Worm (Caenorhabditis elegans) whole organism, L3 larva: ENCODE results near the gene brp-1.

Source experiments
- aly-2 ChIP-seq: fragments of 150-350 bp; optimal IDR thresholded peaks from 2 replicates; lab custom pipeline; 2014; ENCODE audit warnings: missing biosample characterization, missing genetic modification characterization
- ama-1 ChIP-seq: fragments of 150-350 bp; optimal IDR thresholded peaks from 2 replicates; lab custom pipeline; 2018
- ceh-16 ChIP-seq: sonication (generic microtip); optimal IDR thresholded peaks from 2 replicates; lab custom pipeline; 2017; ENCODE audit warnings: missing biosample characterization, missing genetic modification characterization
- ceh-28 ChIP-seq: fragments of 150-350 bp; optimal IDR thresholded peaks from 2 replicates; lab custom pipeline; 2014; ENCODE audit warnings: missing biosample characterization, missing genetic modification reagents, missing genetic modification characterization
- ceh-82 ChIP-seq: fragments of 150-350 bp; optimal IDR thresholded peaks from 2 replicates; lab custom pipeline; 2014; ENCODE audit warnings: missing biosample characterization, missing genetic modification characterization
- ceh-9 ChIP-seq: sonication (generic microtip); optimal IDR thresholded peaks from 2 replicates; lab custom pipeline; 2018; ENCODE audit warnings: missing biosample characterization, missing genetic modification characterization
- egl-27 ChIP-seq: sonication (generic microtip); optimal IDR thresholded peaks from 4 replicates; lab custom pipeline; 2017; ENCODE audit warnings: missing biosample characterization, missing genetic modification reagents, missing genetic modification characterization
- egl-5 ChIP-seq: fragments of 150-350 bp; optimal IDR thresholded peaks from 2 replicates; lab custom pipeline; 2017; ENCODE audit warnings: missing biosample characterization, missing genetic modification reagents, missing genetic modification characterization, inconsistent platforms
- elt-1 ChIP-seq: fragments of 150-350 bp; optimal IDR thresholded peaks from 2 replicates; lab custom pipeline; 2014; ENCODE audit warnings: missing biosample characterization, missing genetic modification characterization
- elt-2 ChIP-seq: sonication (generic microtip); optimal IDR thresholded peaks from 2 replicates; lab custom pipeline; 2016; ENCODE audit warnings: missing genetic modification reagents, mild to moderate bottlenecking, missing genetic modification characterization, missing compliant biosample characterization
- elt-3 ChIP-seq, 3 experiments: fragments of 150-350 bp in 1 of 3; sonication (generic microtip) in 2 of 3; optimal IDR thresholded peaks; 2 replicates in 2 of 3; 4 replicates in 1 of 3; lab custom pipeline; 2014 to 2017; ENCODE audit warnings: missing biosample characterization in 3 of 3, missing genetic modification characterization in 3 of 3
- eor-1 ChIP-seq, 2 experiments: fragments of 150-350 bp; optimal IDR thresholded peaks; 2 replicates each; lab custom pipeline; 2014 to 2018; ENCODE audit warnings: missing biosample characterization in 2 of 2, missing genetic modification characterization in 2 of 2
- fkh-2 ChIP-seq: fragments of 150-350 bp; optimal IDR thresholded peaks from 2 replicates; lab custom pipeline; 2014; ENCODE audit warnings: missing biosample characterization, missing genetic modification reagents, missing genetic modification characterization
- jun-1 ChIP-seq: fragments of 150-350 bp; optimal IDR thresholded peaks from 2 replicates; lab custom pipeline; 2014; ENCODE audit warnings: missing biosample characterization, missing genetic modification reagents, missing genetic modification characterization
- lin-15B ChIP-seq: fragments of 150-350 bp; optimal IDR thresholded peaks from 2 replicates; lab custom pipeline; 2014; ENCODE audit warnings: missing biosample characterization, missing genetic modification characterization
- lin-39 ChIP-seq: fragments of 150-350 bp; optimal IDR thresholded peaks from 2 replicates; lab custom pipeline; 2018; ENCODE audit warnings: missing biosample characterization, missing genetic modification reagents, missing genetic modification characterization
- lsy-12 ChIP-seq: sonication (generic microtip); optimal IDR thresholded peaks from 2 replicates; lab custom pipeline; 2016; ENCODE audit warnings: mild to moderate bottlenecking, missing genetic modification characterization, missing compliant biosample characterization
- mdl-1 ChIP-seq: fragments of 150-350 bp; optimal IDR thresholded peaks from 2 replicates; lab custom pipeline; 2014; ENCODE audit warnings: missing biosample characterization, missing genetic modification characterization
- mml-1 ChIP-seq: fragments of 150-350 bp; sonication (generic microtip); optimal IDR thresholded peaks from 3 replicates; lab custom pipeline; 2014; ENCODE audit warnings: missing biosample characterization, missing genetic modification characterization
- nfya-1 ChIP-seq: sonication (generic microtip); optimal IDR thresholded peaks from 2 replicates; lab custom pipeline; 2017; ENCODE audit warnings: missing genetic modification characterization, mild to moderate bottlenecking, missing compliant biosample characterization, antibody characterized with exemption, moderate library complexity; ENCODE audit not compliant: insufficient read depth
- nhr-12 ChIP-seq: fragments of 150-350 bp; optimal IDR thresholded peaks from 2 replicates; lab custom pipeline; 2014; ENCODE audit warnings: missing biosample characterization, missing genetic modification characterization
- nhr-23 ChIP-seq: fragments of 150-350 bp; optimal IDR thresholded peaks from 2 replicates; lab custom pipeline; 2014; ENCODE audit warnings: missing biosample characterization, missing genetic modification reagents, missing genetic modification characterization
- nhr-237 ChIP-seq: fragments of 150-350 bp; optimal IDR thresholded peaks from 2 replicates; lab custom pipeline; 2014; ENCODE audit warnings: missing biosample characterization, missing genetic modification characterization
- nhr-25 ChIP-seq: sonication (generic microtip); optimal IDR thresholded peaks from 2 replicates; lab custom pipeline; 2017; ENCODE audit warnings: missing biosample characterization, missing genetic modification characterization
- nhr-43 ChIP-seq: sonication (generic microtip); optimal IDR thresholded peaks from 2 replicates; lab custom pipeline; 2016; ENCODE audit warnings: mild to moderate bottlenecking, missing genetic modification characterization, missing compliant biosample characterization; ENCODE audit not compliant: poor library complexity, severe bottlenecking
- nhr-67 ChIP-seq: fragments of 150-350 bp; optimal IDR thresholded peaks from 2 replicates; lab custom pipeline; 2014; ENCODE audit warnings: missing biosample characterization, missing genetic modification characterization
- nhr-76 ChIP-seq: fragments of 150-350 bp; sonication (generic microtip); optimal IDR thresholded peaks from 5 replicates; lab custom pipeline; 2014; ENCODE audit warnings: missing biosample characterization, missing genetic modification characterization
- nhr-77 ChIP-seq: fragments of 150-350 bp; optimal IDR thresholded peaks from 2 replicates; lab custom pipeline; 2014; ENCODE audit warnings: missing biosample characterization, missing genetic modification characterization
- pha-4 ChIP-seq: fragments of 150-350 bp; optimal IDR thresholded peaks from 2 replicates; lab custom pipeline; 2014; ENCODE audit warnings: missing biosample characterization, missing genetic modification reagents, missing genetic modification characterization
- pqm-1 ChIP-seq: fragments of 150-350 bp; optimal IDR thresholded peaks from 2 replicates; lab custom pipeline; 2017; ENCODE audit warnings: missing biosample characterization, missing genetic modification characterization, inconsistent platforms
- sea-2 ChIP-seq: fragments of 150-350 bp; sonication (generic microtip); optimal IDR thresholded peaks from 4 replicates; lab custom pipeline; 2014; ENCODE audit warnings: missing biosample characterization, missing genetic modification reagents, missing genetic modification characterization
- skn-1 ChIP-seq: fragments of 150-350 bp; optimal IDR thresholded peaks from 2 replicates; lab custom pipeline; 2014; ENCODE audit warnings: missing biosample characterization, missing genetic modification characterization
- snpc-4 ChIP-seq: fragments of 150-350 bp; optimal IDR thresholded peaks from 2 replicates; lab custom pipeline; 2014; ENCODE audit warnings: missing biosample characterization, missing genetic modification characterization
- unc-62 ChIP-seq: fragments of 150-350 bp; sonication (generic microtip); optimal IDR thresholded peaks from 4 replicates; lab custom pipeline; 2014; ENCODE audit warnings: missing biosample characterization, missing genetic modification reagents, missing genetic modification characterization
- ztf-11 ChIP-seq: fragments of 150-350 bp; optimal IDR thresholded peaks from 2 replicates; lab custom pipeline; 2014; ENCODE audit warnings: missing biosample characterization, missing genetic modification characterization
- ztf-4 ChIP-seq: fragments of 150-350 bp; optimal IDR thresholded peaks from 2 replicates; lab custom pipeline; 2014; ENCODE audit warnings: missing biosample characterization, missing genetic modification characterization

Gene brp-1

ce11 chrIII:12037217-12037616 is 16.9 kb downstream of the brp-1 start:
- TF ChIP-seq nhr-237 (tag; lab: Kevin White, UChicago) (no peak), pha-4 (no peak), mml-1 (tag; lab: Kevin White, UChicago) (no peak), eor-1 (tag; optimal IDR thresholded peaks at IDR 0.05; lab: Kevin White, UChicago) (no peak), jun-1 (tag; lab: Kevin White, UChicago) (no peak), aly-2 (tag; lab: Kevin White, UChicago) (no peak), sea-2 (GFP tag; lab: Kevin White, UChicago) (no peak), egl-5 (tag; lab: Kevin White, UChicago) (no peak), nhr-77 (no peak), ceh-9 (tag; lab: Kevin White, UChicago) (no peak), elt-3 (tag; optimal IDR thresholded peaks at IDR 0.05; lab: Kevin White, UChicago) (no peak), egl-27 (no peak)

DNA sequence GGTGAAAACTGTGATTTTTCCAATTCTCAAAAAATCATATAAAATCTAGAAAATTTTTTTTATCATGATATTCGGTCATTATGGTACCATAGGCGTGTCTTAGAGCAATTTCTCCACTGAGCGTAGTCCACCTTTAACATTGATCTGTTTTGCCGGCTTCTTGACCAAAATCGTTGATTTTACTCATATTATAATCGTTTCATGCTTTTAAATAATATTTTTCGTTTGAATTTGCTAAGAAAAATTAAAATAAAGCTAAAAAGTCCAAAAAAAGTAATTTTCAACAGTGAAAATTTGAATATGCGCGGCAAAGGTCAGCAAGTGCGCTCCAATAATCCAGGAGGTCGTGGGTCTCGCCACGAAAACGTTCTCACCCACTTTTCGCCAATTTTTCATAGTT is 20.6 kb downstream of the brp-1 start, which contains the start of gene Y79H2A.4:
TSS of gene Y79H2A.4 (plus strand) at position 301 of the 400 bp plus-strand sequence.
- TF ChIP-seq snpc-4 (no peak), nhr-23 (tag; lab: Kevin White, UChicago) (no peak), ztf-11 (tag; lab: Kevin White, UChicago) (no peak), unc-62 (GFP tag; lab: Kevin White, UChicago) (no peak), ama-1 (no peak), elt-2 (no peak), nhr-12 (no peak), mml-1 (tag; lab: Kevin White, UChicago) (no peak), elt-3 (tag; optimal IDR thresholded peaks at IDR 0.05; lab: Kevin White, UChicago) (no peak)

DNA sequence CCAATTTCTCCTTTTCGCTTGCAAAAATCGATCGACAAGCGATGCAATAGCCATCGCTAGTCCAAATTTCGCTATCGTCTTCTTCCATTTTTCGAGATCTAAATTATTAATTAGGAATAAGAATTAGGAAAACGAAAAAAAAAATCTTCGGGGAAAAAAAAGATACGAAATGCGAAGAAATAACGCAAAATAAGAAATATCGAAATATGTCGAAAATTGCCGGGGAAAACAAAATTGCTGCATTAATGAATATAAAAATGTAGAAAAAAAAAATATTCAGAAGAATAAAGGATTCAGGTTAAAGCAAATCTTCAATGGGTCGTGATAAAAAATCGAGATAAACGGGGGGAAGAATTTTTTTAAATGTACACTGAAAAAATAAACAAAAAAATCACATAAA is 31.9 kb downstream of the brp-1 start, which contains the start of gene Y79H2A.3:
TSS of gene Y79H2A.3 (minus strand) at position 101 of the 400 bp plus-strand sequence.
- TF ChIP-seq elt-3 (tag; optimal IDR thresholded peaks at IDR 0.05; lab: Kevin White, UChicago): no peak
- TF ChIP-seq elt-1: no peak
- no peak for TF ChIP-seq nhr-67 (tag; lab: Kevin White, UChicago)
- no peak for TF ChIP-seq nhr-43
- no peak for TF ChIP-seq unc-62 (GFP tag; lab: Kevin White, UChicago)
- no peak for TF ChIP-seq nhr-12

DNA sequence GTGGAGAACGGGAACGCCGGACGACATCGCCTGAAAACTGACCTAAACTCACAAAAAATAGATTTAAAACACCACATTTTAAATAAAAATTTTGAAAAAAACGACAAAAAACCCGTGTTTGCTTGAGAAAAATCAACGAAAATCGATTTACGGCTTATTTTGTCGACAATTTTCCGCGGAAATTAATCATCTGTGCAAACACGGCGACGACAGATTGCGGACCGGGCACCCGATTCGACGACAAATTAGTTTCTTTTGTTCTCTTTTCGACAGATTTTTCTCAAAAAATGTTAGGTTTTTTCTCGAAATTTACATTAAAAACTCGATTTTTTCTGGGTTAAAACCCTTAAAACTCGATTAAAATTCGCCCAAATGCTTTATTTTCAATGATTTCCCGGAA is 38.1 kb downstream of the brp-1 start, which contains the start of gene arx-3:
TSS of gene arx-3 (minus strand) at position 30 of the 400 bp plus-strand sequence.
- TF ChIP-seq nhr-76 (tag; lab: Kevin White, UChicago) (no peak), nhr-12 (no peak), ceh-28 (peak; percentile 41), pha-4 (peak; percentile 50), pqm-1 (tag; lab: Kevin White, UChicago) (peak; percentile 26), nfya-1 (peak; percentile 72), lin-15B (tag; lab: Kevin White, UChicago) (peak; percentile 37), elt-2 (no peak), egl-5 (tag; lab: Kevin White, UChicago) (peak; percentile 31), nhr-23 (tag; lab: Kevin White, UChicago) (peak; percentile 10)

DNA sequence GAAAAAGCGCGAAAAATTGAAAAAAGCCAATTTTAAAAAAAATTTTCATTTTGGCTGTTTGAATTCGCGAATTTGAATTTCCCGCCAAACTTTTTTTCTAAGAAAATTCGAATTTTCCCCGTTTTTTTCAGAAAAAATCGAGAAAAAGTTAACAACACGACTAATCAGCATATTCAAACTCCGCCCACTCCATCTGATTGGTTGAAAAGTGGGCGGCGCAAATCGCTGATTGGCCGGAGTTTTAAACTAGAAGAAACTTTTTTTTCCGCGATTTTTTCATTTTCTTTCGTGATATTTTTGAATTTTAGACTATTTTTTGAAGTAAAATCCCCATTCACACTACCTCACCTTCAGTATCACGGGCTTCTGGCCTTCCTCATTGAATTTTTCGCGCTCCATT is 39.2 kb downstream of the brp-1 start:
- TF ChIP-seq nhr-237 (tag; lab: Kevin White, UChicago) (no peak), ceh-16 (tag; lab: Kevin White, UChicago) (no peak), lin-39 (no peak), nfya-1 (peak; percentile 92)

ce11 chrIII:12060092-12060491 is 39.7 kb downstream of the brp-1 start:
- TF ChIP-seq egl-5 (tag; lab: Kevin White, UChicago) (no peak), nhr-43 (no peak), ceh-82 (tag; lab: Kevin White, UChicago) (no peak), lin-15B (tag; lab: Kevin White, UChicago) (no peak), mml-1 (tag; lab: Kevin White, UChicago) (no peak), ztf-4 (tag; lab: Kevin White, UChicago) (no peak), nhr-237 (tag; lab: Kevin White, UChicago) (no peak), aly-2 (tag; lab: Kevin White, UChicago) (no peak), skn-1 (tag; lab: Kevin White, UChicago) (no peak), ceh-28 (no peak), nhr-25 (tag; lab: Kevin White, UChicago) (no peak), nhr-67 (tag; lab: Kevin White, UChicago) (no peak), jun-1 (tag; lab: Kevin White, UChicago) (no peak), fkh-2 (no peak), mdl-1 (tag; lab: Kevin White, UChicago) (no peak), elt-2 (no peak), lsy-12 (tag; lab: Kevin White, UChicago) (no peak)
- TF ChIP-seq, all 47 proteins: peak for 0
